Fruit fly (Drosophila melanogaster) whole organism, adult: ENCODE measurements around the gene twy.
A peak's percentile ranks its signal among the peaks of the same experiment; 100 is the strongest.

Source experiments
- CG11617 ChIP-seq: fragments of 200-800 bp; sonication (Bioruptor generic); optimal IDR thresholded peaks from 2 replicates; lab custom pipeline; 2017; ENCODE audit warnings: mild to moderate bottlenecking, missing biosample characterization, missing genetic modification reagents, missing genetic modification characterization
- CG12768 ChIP-seq: fragments of 200-800 bp; sonication (Bioruptor generic); optimal IDR thresholded peaks from 2 replicates; lab custom pipeline; 2017; ENCODE audit warnings: missing biosample characterization, missing genetic modification characterization, mild to moderate bottlenecking, moderate library complexity, missing genetic modification reagents
- CG14711 ChIP-seq: fragments of 200-800 bp; sonication (Bioruptor generic); optimal IDR thresholded peaks from 2 replicates; lab custom pipeline; 2018; ENCODE audit warnings: missing biosample characterization, mild to moderate bottlenecking, missing genetic modification characterization, moderate library complexity
- CG1620 ChIP-seq: fragments of 200-800 bp; sonication (Bioruptor generic); optimal IDR thresholded peaks from 2 replicates; lab custom pipeline; 2016; ENCODE audit warnings: missing biosample characterization, missing genetic modification characterization
- CG33017 ChIP-seq: fragments of 200-800 bp; sonication (Bioruptor generic); optimal IDR thresholded peaks from 2 replicates; lab custom pipeline; 2018; ENCODE audit warnings: missing biosample characterization, mild to moderate bottlenecking, missing genetic modification characterization, moderate library complexity
- CG5204 ChIP-seq: fragments of 200-800 bp; sonication (Bioruptor generic); optimal IDR thresholded peaks from 2 replicates; lab custom pipeline; 2016; ENCODE audit warnings: missing biosample characterization, missing genetic modification characterization
- CG7045 ChIP-seq: fragments of 200-800 bp; sonication (Bioruptor generic); optimal IDR thresholded peaks from 2 replicates; lab custom pipeline; 2017; ENCODE audit warnings: missing biosample characterization, mild to moderate bottlenecking, missing genetic modification characterization
- CG7101 ChIP-seq: fragments of 200-800 bp; sonication (Bioruptor generic); optimal IDR thresholded peaks from 2 replicates; lab custom pipeline; 2018; ENCODE audit warnings: missing biosample characterization, mild to moderate bottlenecking, missing genetic modification characterization, moderate library complexity
- Clk ChIP-seq: fragments of 200-800 bp; sonication (Bioruptor generic); optimal IDR thresholded peaks from 2 replicates; lab custom pipeline; 2017; ENCODE audit warnings: missing biosample characterization, missing genetic modification characterization
- Crg-1 ChIP-seq: fragments of 200-800 bp; sonication (Bioruptor generic); optimal IDR thresholded peaks from 2 replicates; lab custom pipeline; 2016; ENCODE audit warnings: missing biosample characterization, missing genetic modification characterization
- Hr96 ChIP-seq: fragments of 200-800 bp; sonication (Bioruptor generic); optimal IDR thresholded peaks from 2 replicates; lab custom pipeline; 2016; ENCODE audit warnings: missing biosample characterization, missing genetic modification characterization
- Mnt ChIP-seq: fragments of 200-800 bp; sonication (Bioruptor generic); optimal IDR thresholded peaks from 2 replicates; lab custom pipeline; 2016; ENCODE audit warnings: missing biosample characterization, mild to moderate bottlenecking, missing genetic modification characterization
- bab1 ChIP-seq: fragments of 200-800 bp; sonication (Bioruptor generic); optimal IDR thresholded peaks from 3 replicates; lab custom pipeline; 2019; ENCODE audit warnings: missing biosample characterization, mild to moderate bottlenecking, missing genetic modification characterization, moderate library complexity
- cic ChIP-seq: fragments of 200-800 bp; sonication (Bioruptor generic); optimal IDR thresholded peaks from 2 replicates; lab custom pipeline; 2017; ENCODE audit warnings: missing biosample characterization, mild to moderate bottlenecking, missing genetic modification characterization, moderate library complexity
- cnc ChIP-seq, 2 experiments: fragments of >200 bp; optimal IDR thresholded peaks; 2 replicates each; lab custom pipeline; 2017
- kay ChIP-seq: fragments of 200-800 bp; sonication (Bioruptor generic); peaks from one replicate; lab custom pipeline; 2016; ENCODE audit warnings: missing biosample characterization, missing genetic modification characterization, borderline replicate concordance
- ovo ChIP-seq: fragments of 200-800 bp; sonication (Bioruptor generic); optimal IDR thresholded peaks from 2 replicates; lab custom pipeline; 2016; ENCODE audit warnings: missing biosample characterization, missing genetic modification characterization
- pad ChIP-seq: fragments of 200-800 bp; sonication (Bioruptor generic); optimal IDR thresholded peaks from 3 replicates; lab custom pipeline; 2017; ENCODE audit warnings: missing biosample characterization, missing genetic modification characterization, mild to moderate bottlenecking, moderate library complexity, missing genetic modification reagents
- tj ChIP-seq: fragments of 200-800 bp; sonication (Bioruptor generic); optimal IDR thresholded peaks from 3 replicates; lab custom pipeline; 2017; ENCODE audit warnings: missing biosample characterization, mild to moderate bottlenecking, missing genetic modification characterization, moderate library complexity
- toe ChIP-seq: fragments of 200-800 bp; sonication (Bioruptor generic); optimal IDR thresholded peaks from 2 replicates; lab custom pipeline; 2016; ENCODE audit warnings: missing biosample characterization, missing genetic modification characterization

The twy gene

DNA sequence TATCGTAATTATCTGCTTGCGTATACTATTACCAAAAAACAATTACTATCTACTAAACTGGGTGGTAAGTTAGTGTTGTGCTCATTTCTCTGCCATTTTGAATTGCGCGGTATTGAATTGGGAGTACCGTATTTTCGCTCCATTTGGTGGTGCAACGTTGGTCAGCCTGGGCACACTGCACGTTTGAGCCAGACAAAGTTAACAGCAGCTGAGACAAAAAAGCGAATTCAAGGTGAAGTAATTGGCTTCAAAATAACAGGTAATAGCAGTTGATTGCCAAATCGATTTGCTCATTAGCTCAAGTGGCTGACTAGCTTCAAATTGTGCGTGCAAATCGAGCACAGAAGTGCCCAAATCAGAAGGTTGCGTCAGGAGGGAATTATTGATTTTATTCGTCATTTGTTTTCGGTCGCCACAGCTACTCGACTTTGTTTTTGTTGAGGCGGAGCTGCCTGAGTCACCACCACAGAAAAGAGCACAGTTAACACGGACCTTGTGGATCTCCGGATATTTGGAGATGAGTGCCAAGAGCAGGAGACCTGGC, 2.4 kb upstream of the twy start, which contains the start of gene Klp68D:
Gene Klp68D, plus strand, starts transcription at position 175 of the 544 bp plus-strand sequence.
- TF ChIP-seq CG33017 (tag; lab: Kevin White, UChicago) (no peak), kay (GFP tag; lab: Kevin White, UChicago) (peak; percentile 48), ovo (GFP tag; lab: Kevin White, UChicago) (no peak), cnc (optimal IDR thresholded peaks at IDR 0.05; lab: Kevin White, UChicago) (no peak), CG1620 (GFP tag; lab: Kevin White, UChicago) (no peak), toe (GFP tag; lab: Kevin White, UChicago) (no peak), CG14711 (tag; lab: Kevin White, UChicago) (no peak), pad (GFP tag; lab: Kevin White, UChicago) (no peak), CG5204 (GFP tag; lab: Kevin White, UChicago) (no peak), CG11617 (GFP tag; lab: Kevin White, UChicago) (no peak), cic (GFP tag; lab: Kevin White, UChicago) (no peak), CG7045 (GFP tag; lab: Kevin White, UChicago) (no peak), Clk (GFP tag; lab: Kevin White, UChicago) (no peak), tj (GFP tag; lab: Kevin White, UChicago) (no peak), bab1 (GFP tag; lab: Kevin White, UChicago) (peak; percentile 34), Hr96 (GFP tag; lab: Kevin White, UChicago) (no peak), CG12768 (GFP tag; lab: Kevin White, UChicago) (no peak)

dm6 chr3L:11789773-11790172, 3.3 kb downstream of the twy start, which contains the start of gene Pi3K68D:
Pi3K68D (minus strand) TSS chr3L:11790013.
- TF ChIP-seq ovo (GFP tag; lab: Kevin White, UChicago): no peak
- no peak for TF ChIP-seq CG5204 (GFP tag; lab: Kevin White, UChicago)
- TF ChIP-seq pad (GFP tag; lab: Kevin White, UChicago): no peak
- peak; percentile 4 for TF ChIP-seq CG1620 (GFP tag; lab: Kevin White, UChicago)
- TF ChIP-seq bab1 (GFP tag; lab: Kevin White, UChicago): peak; percentile 36
- TF ChIP-seq Clk (GFP tag; lab: Kevin White, UChicago): no peak
- TF ChIP-seq CG14711 (tag; lab: Kevin White, UChicago): no peak
- TF ChIP-seq kay (GFP tag; lab: Kevin White, UChicago): peak; percentile 93
- TF ChIP-seq tj (GFP tag; lab: Kevin White, UChicago): no peak
- TF ChIP-seq CG7101 (tag; lab: Kevin White, UChicago): peak; percentile 15
- TF ChIP-seq cic (GFP tag; lab: Kevin White, UChicago): no peak
- no peak for TF ChIP-seq Crg-1 (GFP tag; lab: Kevin White, UChicago)
- no peak for TF ChIP-seq CG11617 (GFP tag; lab: Kevin White, UChicago)
- no peak for TF ChIP-seq CG33017 (tag; lab: Kevin White, UChicago)
- no peak for TF ChIP-seq CG12768 (GFP tag; lab: Kevin White, UChicago)
- no peak for TF ChIP-seq Mnt (GFP tag; lab: Kevin White, UChicago)
- TF ChIP-seq cnc (optimal IDR thresholded peaks at IDR 0.05; lab: Kevin White, UChicago): no peak
- TF ChIP-seq CG7045 (GFP tag; lab: Kevin White, UChicago): no peak
- no peak for TF ChIP-seq Hr96 (GFP tag; lab: Kevin White, UChicago)
- peak; percentile 13 for TF ChIP-seq toe (GFP tag; lab: Kevin White, UChicago)

dm6 chr3L:11788936-11789352, 4.1 kb downstream of the twy start:
- no peak for TF ChIP-seq Hr96 (GFP tag; lab: Kevin White, UChicago)
- TF ChIP-seq Crg-1 (GFP tag; lab: Kevin White, UChicago): no peak
- peak; percentile 99 for TF ChIP-seq cic (GFP tag; lab: Kevin White, UChicago)
- TF ChIP-seq tj (GFP tag; lab: Kevin White, UChicago): peak; percentile 11
- peak; percentile 57 for TF ChIP-seq pad (GFP tag; lab: Kevin White, UChicago)
- TF ChIP-seq Mnt (GFP tag; lab: Kevin White, UChicago): peak; percentile 17
- peak; percentile 90 for TF ChIP-seq kay (GFP tag; lab: Kevin White, UChicago)
- no peak for TF ChIP-seq CG33017 (tag; lab: Kevin White, UChicago)
- no peak for TF ChIP-seq CG12768 (GFP tag; lab: Kevin White, UChicago)
- TF ChIP-seq cnc (optimal IDR thresholded peaks at IDR 0.05; lab: Kevin White, UChicago): no peak
- TF ChIP-seq CG11617 (GFP tag; lab: Kevin White, UChicago): no peak
- TF ChIP-seq CG7101 (tag; lab: Kevin White, UChicago): no peak
- no peak for TF ChIP-seq bab1 (GFP tag; lab: Kevin White, UChicago)
- TF ChIP-seq CG7045 (GFP tag; lab: Kevin White, UChicago): no peak

DNA sequence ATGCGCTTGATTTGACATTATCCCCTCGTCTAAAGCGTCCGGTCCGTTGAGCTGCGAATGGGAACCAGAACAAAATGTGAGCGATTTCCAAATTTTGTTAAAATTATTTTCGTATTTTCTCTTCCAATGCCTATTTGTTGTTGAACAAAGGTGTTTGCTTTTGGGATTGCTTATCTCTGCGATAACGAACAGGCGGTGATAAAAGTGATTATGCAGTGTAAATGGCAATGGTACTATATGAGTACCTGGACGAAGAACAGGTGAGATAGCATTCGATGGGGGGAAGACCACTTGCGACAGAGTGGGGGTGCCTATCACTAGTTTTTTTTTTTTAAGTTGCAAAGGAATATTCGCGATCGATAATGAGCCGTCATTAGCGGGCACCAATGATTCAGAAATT, 4.9 kb downstream of the twy start:
- TF ChIP-seq CG11617 (GFP tag; lab: Kevin White, UChicago) (peak; percentile 19), CG7045 (GFP tag; lab: Kevin White, UChicago) (peak; percentile 39), CG12768 (GFP tag; lab: Kevin White, UChicago) (peak; percentile 42), Mnt (GFP tag; lab: Kevin White, UChicago) (no peak), cnc (optimal IDR thresholded peaks at IDR 0.05; lab: Kevin White, UChicago) (no peak), kay (GFP tag; lab: Kevin White, UChicago) (no peak), CG14711 (tag; lab: Kevin White, UChicago) (no peak), CG7101 (tag; lab: Kevin White, UChicago) (peak; percentile 23), pad (GFP tag; lab: Kevin White, UChicago) (no peak), cic (GFP tag; lab: Kevin White, UChicago) (no peak), CG5204 (GFP tag; lab: Kevin White, UChicago) (no peak), Crg-1 (GFP tag; lab: Kevin White, UChicago) (no peak), toe (GFP tag; lab: Kevin White, UChicago) (no peak), CG33017 (tag; lab: Kevin White, UChicago) (no peak), bab1 (GFP tag; lab: Kevin White, UChicago) (no peak), CG1620 (GFP tag; lab: Kevin White, UChicago) (no peak), tj (GFP tag; lab: Kevin White, UChicago) (no peak), Clk (GFP tag; lab: Kevin White, UChicago) (no peak), ovo (GFP tag; lab: Kevin White, UChicago) (peak; percentile 50), Hr96 (GFP tag; lab: Kevin White, UChicago) (peak; percentile 7)
